Worm (Caenorhabditis elegans): Measurements from ENCODE around the gene C08F11.7.

DNA sequence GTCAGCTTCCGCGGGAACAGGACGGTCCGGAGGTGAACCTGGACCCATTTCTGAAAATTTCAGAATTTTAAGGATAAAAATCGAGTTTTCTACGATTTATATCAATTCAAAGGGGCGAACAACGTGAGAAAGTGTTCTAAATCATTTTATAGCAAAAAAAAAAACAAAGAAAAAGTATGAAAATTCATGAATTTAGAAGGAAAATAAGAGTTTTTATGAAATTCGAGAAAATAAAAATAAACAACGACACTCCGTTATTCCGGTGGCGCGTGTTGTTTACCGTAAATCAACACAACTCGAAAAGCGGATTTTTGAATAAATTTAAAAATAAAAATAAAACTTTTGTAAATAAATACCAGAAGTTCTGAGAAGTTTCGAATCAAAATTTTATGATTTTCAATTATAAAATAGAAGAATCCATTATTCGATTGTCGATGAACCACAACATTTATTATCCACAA lies 49.9 kb downstream of the C08F11.7 start, which contains the start of gene nyn-1:
- no peak for TF ChIP-seq ceh-2 (tag; optimal IDR thresholded peaks at IDR 0.05)
- no peak for TF ChIP-seq unc-55 (GFP tag; optimal IDR thresholded peaks at IDR 0.05)
- no peak for TF ChIP-seq ahr-1 (tag; optimal IDR thresholded peaks at IDR 0.05)
- TF ChIP-seq F13H6.1 (tag; optimal IDR thresholded peaks at IDR 0.05): no peak
- no peak for TF ChIP-seq unc-86 (tag; optimal IDR thresholded peaks at IDR 0.05)
- TF ChIP-seq K09A11.1 (tag; optimal IDR thresholded peaks at IDR 0.05; ENCODE audit: insufficient read depth): no peak
- no peak for TF ChIP-seq dve-1 (tag; optimal IDR thresholded peaks at IDR 0.05)
- TF ChIP-seq ama-1 (optimal IDR thresholded peaks at IDR 0.05): no peak
- no peak for TF ChIP-seq hlh-13 (GFP tag; optimal IDR thresholded peaks at IDR 0.05)
- no peak for TF ChIP-seq ceh-14 (tag; optimal IDR thresholded peaks at IDR 0.05)
- TF ChIP-seq elt-2 (tag; optimal IDR thresholded peaks at IDR 0.05): no peak
